Worm (Caenorhabditis elegans) whole organism, late embryonic: Measurements from ENCODE around the gene str-131.

Experiments
- ama-1 ChIP-seq: fragments of 150-350 bp; optimal IDR thresholded peaks from 2 replicates; lab custom pipeline; 2014
- ceh-18 ChIP-seq: sonication (generic microtip); optimal IDR thresholded peaks from 2 replicates; lab custom pipeline; 2016; ENCODE audit warnings: missing genetic modification characterization, missing compliant biosample characterization
- ceh-30 ChIP-seq: fragments of 150-350 bp; optimal IDR thresholded peaks from 2 replicates; lab custom pipeline; 2014; ENCODE audit warnings: missing biosample characterization, missing genetic modification characterization
- ceh-9 ChIP-seq: sonication (generic microtip); optimal IDR thresholded peaks from 2 replicates; lab custom pipeline; 2016; ENCODE audit warnings: mild to moderate bottlenecking, missing genetic modification characterization, inconsistent platforms, missing compliant biosample characterization
- dmd-4 ChIP-seq: sonication (generic microtip); optimal IDR thresholded peaks from 2 replicates; lab custom pipeline; 2016; ENCODE audit warnings: borderline replicate concordance, missing genetic modification characterization, missing compliant biosample characterization
- elt-2 ChIP-seq: sonication (generic microtip); optimal IDR thresholded peaks from 2 replicates; lab custom pipeline; 2016; ENCODE audit warnings: missing genetic modification reagents, missing genetic modification characterization, missing compliant biosample characterization
- elt-4 ChIP-seq: sonication (generic microtip); optimal IDR thresholded peaks from 2 replicates; lab custom pipeline; 2016; ENCODE audit warnings: missing genetic modification characterization, missing compliant biosample characterization
- ets-4 ChIP-seq: sonication (generic microtip); optimal IDR thresholded peaks from 2 replicates; lab custom pipeline; 2016; ENCODE audit warnings: missing genetic modification characterization, missing compliant biosample characterization
- nfya-1 ChIP-seq: sonication (generic microtip); optimal IDR thresholded peaks from 2 replicates; lab custom pipeline; 2017; ENCODE audit warnings: missing genetic modification characterization, mild to moderate bottlenecking, missing compliant biosample characterization, antibody characterized with exemption, moderate library complexity
- nhr-11 ChIP-seq: fragments of 150-350 bp; optimal IDR thresholded peaks from 2 replicates; lab custom pipeline; 2014; ENCODE audit warnings: missing biosample characterization, missing genetic modification characterization
- npax-4 ChIP-seq: sonication (generic microtip); optimal IDR thresholded peaks from 2 replicates; lab custom pipeline; 2016; ENCODE audit warnings: missing genetic modification characterization, missing compliant biosample characterization
- pqm-1 ChIP-seq: sonication (generic microtip); optimal IDR thresholded peaks from 2 replicates; lab custom pipeline; 2016; ENCODE audit warnings: missing genetic modification characterization, missing compliant biosample characterization
- sox-2 ChIP-seq: fragments of 200-800 bp; sonication (Bioruptor generic); IDR thresholded peaks from 2 replicates; pipeline ENCODE4 v1.3.6; 2022; ENCODE audit warnings: missing genetic modification reagents, missing genetic modification characterization, missing compliant biosample characterization
- sox-4 ChIP-seq: sonication (generic microtip); optimal IDR thresholded peaks from 2 replicates; lab custom pipeline; 2017; ENCODE audit warnings: mild to moderate bottlenecking, missing genetic modification characterization, inconsistent platforms, missing compliant biosample characterization

DNA sequence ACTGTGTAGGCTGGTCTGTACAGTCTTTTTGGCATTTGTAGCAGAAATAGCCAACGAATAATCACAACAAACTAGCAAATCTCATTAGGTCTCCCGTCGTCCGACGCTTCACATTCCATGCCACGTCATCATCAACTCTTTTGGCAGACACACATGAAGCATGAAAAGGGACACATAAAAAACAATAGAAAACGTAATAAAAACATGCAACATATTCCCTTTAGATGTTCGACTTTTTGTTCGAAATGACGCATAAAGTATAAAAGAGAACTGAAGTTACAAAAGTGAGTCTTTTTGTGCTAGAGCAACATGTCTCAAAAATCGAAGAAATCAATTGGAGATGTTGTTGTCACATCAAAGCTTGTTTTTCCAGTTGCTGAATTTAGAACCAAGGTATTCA is 29.6 kb downstream of the str-131 start, which contains the start of gene sth-1:
- TF ChIP-seq nhr-11 (tag; lab: Kevin White, UChicago), result no peak
- TF ChIP-seq sox-2 (GFP tag; lab: Robert Waterston, UW), result no peak
- TF ChIP-seq ceh-9 (tag; lab: Kevin White, UChicago), result no peak
- TF ChIP-seq ets-4, result no peak
- TF ChIP-seq ceh-30 (tag; lab: Kevin White, UChicago), result no peak
- TF ChIP-seq ama-1 (lab: Kevin White, UChicago), result no peak
- TF ChIP-seq pqm-1 (tag; lab: Kevin White, UChicago), result no peak
- TF ChIP-seq dmd-4 (tag; lab: Kevin White, UChicago), result no peak
- TF ChIP-seq ceh-18 (tag; lab: Kevin White, UChicago), result no peak
- no peak for TF ChIP-seq sox-4 (tag; lab: Kevin White, UChicago)
- no peak for TF ChIP-seq npax-4 (tag; lab: Kevin White, UChicago)
- no peak for TF ChIP-seq elt-2 (tag; lab: Kevin White, UChicago)
- no peak for TF ChIP-seq nfya-1 (tag; lab: Kevin White, UChicago)
- TF ChIP-seq elt-4 (tag; lab: Kevin White, UChicago), result no peak
